Fruit fly (Drosophila melanogaster): ENCODE results near the gene IntS11.

DNA sequence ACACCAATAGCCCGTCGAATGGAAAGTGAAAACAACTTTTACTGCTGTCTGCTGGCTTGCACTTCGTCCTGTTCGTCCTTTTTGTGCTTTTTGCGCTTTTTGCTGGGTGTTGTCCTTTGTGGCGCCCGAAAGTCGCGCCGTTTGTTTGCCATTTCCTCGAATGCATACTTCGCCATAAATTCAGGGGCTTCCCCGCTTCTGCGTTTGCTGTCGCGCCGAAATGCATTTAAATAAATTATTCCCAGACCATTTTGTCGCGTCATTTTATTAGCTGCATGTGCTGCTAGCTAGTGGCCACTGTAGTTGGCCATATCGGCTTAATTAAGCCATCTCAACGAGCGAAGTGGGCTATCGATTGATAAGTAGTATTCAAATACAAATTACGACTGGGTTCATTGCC, 40.1 kb downstream of the IntS11 start:
- TF ChIP-seq Dif (GFP tag; optimal IDR thresholded peaks at IDR 0.05; ENCODE audit: partially characterized antibody) (no peak), CrebA (GFP tag; optimal IDR thresholded peaks at IDR 0.05; ENCODE audit: borderline replicate concordance) (no peak), Myc (optimal IDR thresholded peaks at IDR 0.05) (no peak), usp (GFP tag; optimal IDR thresholded peaks at IDR 0.05) (no peak), Abd-B (GFP tag; optimal IDR thresholded peaks at IDR 0.05) (no peak), fru (GFP tag; optimal IDR thresholded peaks at IDR 0.05) (no peak), foxo (GFP tag; optimal IDR thresholded peaks at IDR 0.05) (no peak), GATAd (GFP tag; optimal IDR thresholded peaks at IDR 0.05) (no peak), Vsx2 (GFP tag; optimal IDR thresholded peaks at IDR 0.05; ENCODE audit: partially characterized antibody) (no peak), Dfd (GFP tag; optimal IDR thresholded peaks at IDR 0.05) (no peak)

Measured in whole organism, wandering third instar larva.